Worm (Caenorhabditis elegans) whole organism, mixed stage, embryonic: ENCODE measurements around the gene ZK180.6.

Experiments
- M03D4.4 ChIP-seq: sonication (generic microtip); optimal IDR thresholded peaks from 2 replicates; lab custom pipeline; 2017; ENCODE audit warnings: mild to moderate bottlenecking, missing genetic modification characterization, missing compliant biosample characterization
- bed-3 ChIP-seq: fragments of 200-800 bp; sonication (Bioruptor generic); optimal IDR thresholded peaks from 3 replicates; lab custom pipeline; 2018; ENCODE audit warnings: mild to moderate bottlenecking, missing genetic modification characterization, moderate library complexity, missing compliant biosample characterization
- ceh-39 ChIP-seq: fragments of 150-350 bp; optimal IDR thresholded peaks from 2 replicates; lab custom pipeline; 2014; ENCODE audit warnings: missing biosample characterization, missing genetic modification characterization
- ceh-43 ChIP-seq: fragments of 200-800 bp; sonication (Bioruptor generic); optimal IDR thresholded peaks from 2 replicates; lab custom pipeline; 2018; ENCODE audit warnings: mild to moderate bottlenecking, missing genetic modification characterization, moderate library complexity, missing compliant biosample characterization
- ceh-83 ChIP-seq: fragments of 200-800 bp; sonication (Bioruptor generic); optimal IDR thresholded peaks from 2 replicates; lab custom pipeline; 2018; ENCODE audit warnings: mild to moderate bottlenecking, missing genetic modification characterization, missing compliant biosample characterization
- ces-1 ChIP-seq: fragments of 150-350 bp; optimal IDR thresholded peaks from 2 replicates; lab custom pipeline; 2014; ENCODE audit warnings: missing biosample characterization, missing genetic modification reagents, missing genetic modification characterization
- cnd-1 ChIP-seq: fragments of 200-800 bp; sonication (Bioruptor generic); optimal IDR thresholded peaks from 2 replicates; lab custom pipeline; 2018; ENCODE audit warnings: mild to moderate bottlenecking, missing genetic modification characterization, missing compliant biosample characterization
- elt-3 ChIP-seq: fragments of 150-350 bp; optimal IDR thresholded peaks from 2 replicates; lab custom pipeline; 2014; ENCODE audit warnings: missing biosample characterization, missing genetic modification characterization
- flh-1 ChIP-seq: fragments of 200-800 bp; sonication (Bioruptor generic); optimal IDR thresholded peaks from 2 replicates; lab custom pipeline; 2018; ENCODE audit warnings: mild to moderate bottlenecking, missing genetic modification characterization, moderate library complexity, missing compliant biosample characterization
- ham-2 ChIP-seq: fragments of 200-800 bp; sonication (Bioruptor generic); optimal IDR thresholded peaks from 2 replicates; lab custom pipeline; 2018; ENCODE audit warnings: mild to moderate bottlenecking, missing genetic modification characterization, missing compliant biosample characterization
- lin-13 ChIP-seq: fragments of 150-350 bp; optimal IDR thresholded peaks from 2 replicates; lab custom pipeline; 2014; ENCODE audit warnings: missing biosample characterization, missing genetic modification characterization
- lin-32 ChIP-seq: fragments of 200-800 bp; sonication (Bioruptor generic); optimal IDR thresholded peaks from 2 replicates; lab custom pipeline; 2018; ENCODE audit warnings: mild to moderate bottlenecking, missing genetic modification characterization, missing compliant biosample characterization
- lsy-2 ChIP-seq: fragments of 150-350 bp; optimal IDR thresholded peaks from 2 replicates; lab custom pipeline; 2014; ENCODE audit warnings: missing biosample characterization, missing genetic modification characterization
- mab-5 ChIP-seq: fragments of 150-350 bp; optimal IDR thresholded peaks from 2 replicates; lab custom pipeline; 2014; ENCODE audit warnings: missing biosample characterization, missing genetic modification characterization
- mep-1 ChIP-seq: fragments of 150-350 bp; optimal IDR thresholded peaks from 2 replicates; lab custom pipeline; 2017; ENCODE audit warnings: missing biosample characterization, missing genetic modification reagents, missing genetic modification characterization, inconsistent platforms
- nhr-2 ChIP-seq: fragments of 150-350 bp; optimal IDR thresholded peaks from 2 replicates; lab custom pipeline; 2014; ENCODE audit warnings: missing biosample characterization, missing genetic modification characterization
- nhr-237 ChIP-seq: fragments of 150-350 bp; optimal IDR thresholded peaks from 2 replicates; lab custom pipeline; 2014; ENCODE audit warnings: missing biosample characterization, missing genetic modification characterization
- nhr-28 ChIP-seq: fragments of 150-350 bp; optimal IDR thresholded peaks from 2 replicates; lab custom pipeline; 2014; ENCODE audit warnings: missing biosample characterization, missing genetic modification characterization
- pha-4 ChIP-seq: fragments of 150-350 bp; optimal IDR thresholded peaks from 2 replicates; lab custom pipeline; 2018; ENCODE audit warnings: missing biosample characterization, missing genetic modification reagents, missing genetic modification characterization
- sem-2 ChIP-seq: fragments of 200-800 bp; sonication (Bioruptor generic); optimal IDR thresholded peaks from 2 replicates; lab custom pipeline; 2018; ENCODE audit warnings: mild to moderate bottlenecking, missing genetic modification characterization, missing compliant biosample characterization
- snpc-4 ChIP-seq: fragments of 150-350 bp; optimal IDR thresholded peaks from 2 replicates; lab custom pipeline; 2014; ENCODE audit warnings: missing biosample characterization, missing genetic modification characterization
- sptf-1 ChIP-seq: sonication (generic microtip); optimal IDR thresholded peaks from 2 replicates; lab custom pipeline; 2017; ENCODE audit warnings: mild to moderate bottlenecking, missing genetic modification characterization, moderate library complexity, missing compliant biosample characterization
- tbx-8 ChIP-seq: fragments of 200-800 bp; sonication (Bioruptor generic); optimal IDR thresholded peaks from 2 replicates; lab custom pipeline; 2018; ENCODE audit warnings: mild to moderate bottlenecking, missing genetic modification characterization, moderate library complexity, missing compliant biosample characterization
- unc-62 ChIP-seq: fragments of 150-350 bp; optimal IDR thresholded peaks from 2 replicates; lab custom pipeline; 2014; ENCODE audit warnings: missing biosample characterization, missing genetic modification reagents, missing genetic modification characterization

ZK180.6 gene

ce11 chrIV:4524943-4525342 lies at the start of gene ZK180.6:
Gene ZK180.6, minus strand, starts transcription at chrIV:4525043.
- no peak for TF ChIP-seq nhr-28
- no peak for TF ChIP-seq sptf-1 (tag; lab: Kevin White, UChicago)

ce11 chrIV:4574051-4574450 lies 49.2 kb upstream of the ZK180.6 start:
- no peak for TF ChIP-seq M03D4.4 (tag; lab: Kevin White, UChicago)
- TF ChIP-seq ces-1 (GFP tag; lab: Kevin White, UChicago): peak; percentile 42
- TF ChIP-seq, all 35 proteins: peak for 1

ce11 chrIV:4570599-4570998 lies 45.8 kb upstream of the ZK180.6 start:
- TF ChIP-seq ceh-83 (GFP tag; lab: Kevin White, UChicago) (no peak), ces-1 (GFP tag; lab: Kevin White, UChicago) (peak; percentile 71)

- no peak for TF ChIP-seq ceh-39 (tag; lab: Kevin White, UChicago)
- TF ChIP-seq bed-3 (GFP tag; lab: Kevin White, UChicago): no peak
- peak; percentile 73 for TF ChIP-seq ces-1 (GFP tag; lab: Kevin White, UChicago)
- no peak for TF ChIP-seq mab-5
- no peak for TF ChIP-seq ham-2
- no peak for TF ChIP-seq lin-13 (tag; lab: Kevin White, UChicago)
Observed at ce11 chrIV:4568402-4568891, 43.6 kb upstream of the ZK180.6 start, which contains the start of gene F28E10.1. Gene F28E10.1, plus strand, starts transcription at chrIV:4568841.

ce11 chrIV:4567343-4567742 lies 42.5 kb upstream of the ZK180.6 start, which contains the start of gene F28E10.4:
Gene F28E10.4, minus strand, starts transcription at chrIV:4567443.
- TF ChIP-seq nhr-2 (tag; lab: Kevin White, UChicago) (no peak), ceh-43 (GFP tag; lab: Kevin White, UChicago) (no peak), M03D4.4 (tag; lab: Kevin White, UChicago) (no peak)

- TF ChIP-seq unc-62 (GFP tag; lab: Kevin White, UChicago) (no peak), sptf-1 (tag; lab: Kevin White, UChicago) (no peak), lsy-2 (tag; lab: Kevin White, UChicago) (no peak), nhr-28 (no peak), flh-1 (GFP tag; lab: Kevin White, UChicago) (no peak), sem-2 (GFP tag; lab: Kevin White, UChicago) (no peak), nhr-2 (tag; lab: Kevin White, UChicago) (no peak), snpc-4 (no peak), lin-32 (no peak), ceh-83 (GFP tag; lab: Kevin White, UChicago) (no peak), cnd-1 (tag; lab: Kevin White, UChicago) (no peak), pha-4 (no peak), elt-3 (tag; lab: Kevin White, UChicago) (no peak), lin-13 (tag; lab: Kevin White, UChicago) (no peak)
Observed at ce11 chrIV:4565882-4566281, 41.0 kb upstream of the ZK180.6 start.

- no peak for TF ChIP-seq mep-1 (tag; lab: Kevin White, UChicago)
- no peak for TF ChIP-seq tbx-8 (GFP tag; lab: Kevin White, UChicago)
- TF ChIP-seq M03D4.4 (tag; lab: Kevin White, UChicago): no peak
- no peak for TF ChIP-seq nhr-237
- TF ChIP-seq ceh-83 (GFP tag; lab: Kevin White, UChicago): no peak
- no peak for TF ChIP-seq cnd-1 (tag; lab: Kevin White, UChicago)
Observed at ce11 chrIV:4564541-4564940, 39.7 kb upstream of the ZK180.6 start.

ce11 chrIV:4562599-4563116 lies 37.8 kb upstream of the ZK180.6 start, which contains the start of gene igeg-1:
Gene igeg-1, plus strand, starts transcription at chrIV:4562649.
- TF ChIP-seq mab-5: no peak
